Worm (Caenorhabditis elegans): ENCODE measurements around the gene zyg-8.

ce11 chrIII:12059521-12059920 lies 2.0 kb upstream of the zyg-8 start:
- no peak for TF ChIP-seq mdl-1 (tag; optimal IDR thresholded peaks at IDR 0.05)
- no peak for TF ChIP-seq pqm-1 (tag; optimal IDR thresholded peaks at IDR 0.05)
- TF ChIP-seq nhr-76 (tag; optimal IDR thresholded peaks at IDR 0.05): no peak
- TF ChIP-seq Y5F2A.4 (GFP tag; optimal IDR thresholded peaks at IDR 0.05): no peak
- no peak for TF ChIP-seq mes-2 (tag; optimal IDR thresholded peaks at IDR 0.05; ENCODE audit: poor library complexity, severe bottlenecking)
- no peak for TF ChIP-seq snpc-4 (tag; optimal IDR thresholded peaks at IDR 0.05)
- TF ChIP-seq mxl-2 (GFP tag; conservative IDR thresholded peaks at IDR 0.05): no peak
